Worm (Caenorhabditis elegans) whole organism, L1 larva: ENCODE results near the gene T25B9.3.

Experiments
- C04F5.9 ChIP-seq: sonication (generic microtip); optimal IDR thresholded peaks from 2 replicates; lab custom pipeline; 2016; ENCODE audit warnings: missing genetic modification characterization, missing compliant biosample characterization
- C16A3.4 ChIP-seq: fragments of 150-350 bp; optimal IDR thresholded peaks from 2 replicates; lab custom pipeline; 2014; ENCODE audit warnings: missing biosample characterization, missing genetic modification characterization
- C34B4.2 ChIP-seq: sonication (generic microtip); optimal IDR thresholded peaks from 2 replicates; lab custom pipeline; 2017; ENCODE audit warnings: mild to moderate bottlenecking, missing genetic modification characterization, missing compliant biosample characterization
- F16B12.6 ChIP-seq: fragments of 150-350 bp; optimal IDR thresholded peaks from 2 replicates; lab custom pipeline; 2014; ENCODE audit warnings: missing biosample characterization, missing genetic modification characterization
- Y116A8C.19 ChIP-seq: sonication (generic microtip); optimal IDR thresholded peaks from 2 replicates; lab custom pipeline; 2016; ENCODE audit warnings: missing compliant biosample characterization, missing genetic modification characterization, borderline replicate concordance
- aha-1 ChIP-seq: fragments of 150-350 bp; optimal IDR thresholded peaks from 2 replicates; lab custom pipeline; 2014; ENCODE audit warnings: missing biosample characterization, missing genetic modification characterization
- blmp-1 ChIP-seq: fragments of 150-350 bp; optimal IDR thresholded peaks from 2 replicates; lab custom pipeline; 2014; ENCODE audit warnings: missing biosample characterization, missing genetic modification characterization
- ceh-82 ChIP-seq, 3 experiments: fragments of 150-350 bp in 1 of 3; sonication (generic microtip) in 2 of 3; optimal IDR thresholded peaks; 2 replicates each; lab custom pipeline; 2014 to 2017; ENCODE audit warnings: missing biosample characterization in 3 of 3, missing genetic modification characterization in 3 of 3
- ceh-88 ChIP-seq: fragments of 200-800 bp; sonication (Bioruptor generic); IDR thresholded peaks from 2 replicates; pipeline ENCODE4 v1.3.6; 2022; ENCODE audit warnings: missing genetic modification characterization, missing compliant biosample characterization
- ceh-90 ChIP-seq: sonication (generic microtip); optimal IDR thresholded peaks from 2 replicates; lab custom pipeline; 2016; ENCODE audit warnings: missing genetic modification characterization, missing compliant biosample characterization
- efl-1 ChIP-seq, 4 experiments: fragments of 150-350 bp; optimal IDR thresholded peaks in 3 of 4; peaks in 1 of 4; 1 replicate in 1 of 4; 2 replicates in 3 of 4; lab custom pipeline; 2014; ENCODE audit warnings: missing biosample characterization in 2 of 4, missing genetic modification characterization in 2 of 4, missing genetic modification reagents in 2 of 4
- elt-2 ChIP-seq: sonication (generic microtip); optimal IDR thresholded peaks from 2 replicates; lab custom pipeline; 2016; ENCODE audit warnings: missing genetic modification characterization, mild to moderate bottlenecking, inconsistent platforms, missing compliant biosample characterization, missing genetic modification reagents
- elt-3 ChIP-seq, 6 experiments: fragments of 150-350 bp in 1 of 6; sonication (generic microtip); optimal IDR thresholded peaks; 2 replicates each; lab custom pipeline; 2017 to 2018; ENCODE audit warnings: missing biosample characterization in 6 of 6, missing genetic modification characterization in 6 of 6, inconsistent platforms in 1 of 6
- fkh-8 ChIP-seq: sonication (generic microtip); optimal IDR thresholded peaks from 2 replicates; lab custom pipeline; 2016; ENCODE audit warnings: mild to moderate bottlenecking, missing genetic modification characterization, missing compliant biosample characterization
- hlh-17 ChIP-seq: fragments of 200-800 bp; sonication (Bioruptor generic); optimal IDR thresholded peaks from 2 replicates; lab custom pipeline; 2018; ENCODE audit warnings: missing genetic modification characterization, mild to moderate bottlenecking, missing compliant biosample characterization, moderate library complexity, borderline replicate concordance
- jun-1 ChIP-seq: fragments of 150-350 bp; optimal IDR thresholded peaks from 2 replicates; lab custom pipeline; 2014; ENCODE audit warnings: missing biosample characterization, missing genetic modification reagents, missing genetic modification characterization
- lin-14 ChIP-seq: fragments of 200-800 bp; sonication (Bioruptor generic); optimal IDR thresholded peaks from 2 replicates; lab custom pipeline; 2018; ENCODE audit warnings: mild to moderate bottlenecking, missing genetic modification characterization, moderate library complexity, missing compliant biosample characterization
- lin-15B ChIP-seq: fragments of 150-350 bp; sonication (generic microtip); optimal IDR thresholded peaks from 3 replicates; lab custom pipeline; 2014; ENCODE audit warnings: missing biosample characterization, missing genetic modification characterization
- lin-35 ChIP-seq, 2 experiments: fragments of 150-350 bp; optimal IDR thresholded peaks; 2 replicates each; lab custom pipeline; 2014; ENCODE audit warnings: missing biosample characterization in 2 of 2, missing genetic modification characterization in 2 of 2, missing genetic modification reagents in 2 of 2
- lir-3 ChIP-seq: sonication (generic microtip); optimal IDR thresholded peaks from 2 replicates; lab custom pipeline; 2016; ENCODE audit warnings: mild to moderate bottlenecking, missing genetic modification characterization, moderate library complexity, missing compliant biosample characterization; ENCODE audit not compliant: poor library complexity
- lsy-2 ChIP-seq, 2 experiments: fragments of 150-350 bp; optimal IDR thresholded peaks; 2 replicates each; lab custom pipeline; 2014; ENCODE audit warnings: missing biosample characterization in 2 of 2, missing genetic modification characterization in 2 of 2
- mab-9 ChIP-seq: fragments of 200-800 bp; sonication (Bioruptor generic); IDR thresholded peaks from 2 replicates; pipeline ENCODE4 v1.3.6; 2022; ENCODE audit warnings: missing genetic modification reagents, missing genetic modification characterization, missing compliant biosample characterization
- mdl-1 ChIP-seq, 2 experiments: fragments of 150-350 bp; optimal IDR thresholded peaks; 2 replicates each; lab custom pipeline; 2014 to 2017; ENCODE audit warnings: missing biosample characterization in 2 of 2, missing genetic modification characterization in 2 of 2, inconsistent platforms in 1 of 2
- mef-2 ChIP-seq: fragments of 150-350 bp; optimal IDR thresholded peaks from 2 replicates; lab custom pipeline; 2014; ENCODE audit warnings: missing biosample characterization, missing genetic modification characterization
- nhr-20 ChIP-seq: sonication (generic microtip); optimal IDR thresholded peaks from 2 replicates; lab custom pipeline; 2016; ENCODE audit warnings: mild to moderate bottlenecking, missing genetic modification characterization, missing compliant biosample characterization
- nhr-237 ChIP-seq: fragments of 150-350 bp; optimal IDR thresholded peaks from 2 replicates; lab custom pipeline; 2014; ENCODE audit warnings: missing biosample characterization, missing genetic modification characterization
- nhr-71 ChIP-seq: sonication (generic microtip); optimal IDR thresholded peaks from 2 replicates; lab custom pipeline; 2016; ENCODE audit warnings: mild to moderate bottlenecking, missing genetic modification characterization, moderate library complexity, missing compliant biosample characterization
- nhr-85 ChIP-seq: sonication (generic microtip); peaks from one replicate; lab custom pipeline; 2016; ENCODE audit warnings: missing genetic modification characterization, inconsistent platforms, missing compliant biosample characterization
- nhr-90 ChIP-seq: sonication (generic microtip); optimal IDR thresholded peaks from 2 replicates; lab custom pipeline; 2016; ENCODE audit warnings: mild to moderate bottlenecking, missing genetic modification characterization, missing compliant biosample characterization; ENCODE audit not compliant: poor library complexity
- pag-3 ChIP-seq: sonication (generic microtip); optimal IDR thresholded peaks from 2 replicates; lab custom pipeline; 2017; ENCODE audit warnings: missing genetic modification characterization, mild to moderate bottlenecking, missing compliant biosample characterization, antibody characterized with exemption, borderline replicate concordance; ENCODE audit not compliant: insufficient read depth
- rnt-1 ChIP-seq: sonication (generic microtip); optimal IDR thresholded peaks from 2 replicates; lab custom pipeline; 2016; ENCODE audit warnings: mild to moderate bottlenecking, missing genetic modification characterization, moderate library complexity, missing compliant biosample characterization
- snpc-4 ChIP-seq: fragments of 150-350 bp; optimal IDR thresholded peaks from 2 replicates; lab custom pipeline; 2014; ENCODE audit warnings: missing biosample characterization, missing genetic modification characterization
- snu-23 ChIP-seq: sonication (generic microtip); optimal IDR thresholded peaks from 2 replicates; lab custom pipeline; 2016; ENCODE audit warnings: missing genetic modification characterization, missing compliant biosample characterization
- sptf-1 ChIP-seq: fragments of 150-350 bp; optimal IDR thresholded peaks from 2 replicates; lab custom pipeline; 2014; ENCODE audit warnings: missing biosample characterization, missing genetic modification characterization
- tbx-2 ChIP-seq: sonication (generic microtip); optimal IDR thresholded peaks from 2 replicates; lab custom pipeline; 2016; ENCODE audit warnings: missing genetic modification characterization, missing compliant biosample characterization
- tlp-1 ChIP-seq: fragments of 150-350 bp; optimal IDR thresholded peaks from 2 replicates; lab custom pipeline; 2014; ENCODE audit warnings: missing biosample characterization, missing genetic modification characterization
- unc-30 ChIP-seq: sonication (generic microtip); optimal IDR thresholded peaks from 2 replicates; lab custom pipeline; 2017; ENCODE audit warnings: missing biosample characterization, missing genetic modification characterization
- zip-4 ChIP-seq: fragments of 200-800 bp; sonication (Bioruptor generic); optimal IDR thresholded peaks from 2 replicates; lab custom pipeline; 2018; ENCODE audit warnings: mild to moderate bottlenecking, missing genetic modification characterization, moderate library complexity, missing compliant biosample characterization
- ztf-11 ChIP-seq, 2 experiments: sonication (generic microtip); optimal IDR thresholded peaks; 2 replicates each; lab custom pipeline; 2016 to 2017; ENCODE audit warnings: missing genetic modification characterization in 2 of 2, missing biosample characterization in 1 of 2, missing compliant biosample characterization in 1 of 2

Gene T25B9.3

DNA sequence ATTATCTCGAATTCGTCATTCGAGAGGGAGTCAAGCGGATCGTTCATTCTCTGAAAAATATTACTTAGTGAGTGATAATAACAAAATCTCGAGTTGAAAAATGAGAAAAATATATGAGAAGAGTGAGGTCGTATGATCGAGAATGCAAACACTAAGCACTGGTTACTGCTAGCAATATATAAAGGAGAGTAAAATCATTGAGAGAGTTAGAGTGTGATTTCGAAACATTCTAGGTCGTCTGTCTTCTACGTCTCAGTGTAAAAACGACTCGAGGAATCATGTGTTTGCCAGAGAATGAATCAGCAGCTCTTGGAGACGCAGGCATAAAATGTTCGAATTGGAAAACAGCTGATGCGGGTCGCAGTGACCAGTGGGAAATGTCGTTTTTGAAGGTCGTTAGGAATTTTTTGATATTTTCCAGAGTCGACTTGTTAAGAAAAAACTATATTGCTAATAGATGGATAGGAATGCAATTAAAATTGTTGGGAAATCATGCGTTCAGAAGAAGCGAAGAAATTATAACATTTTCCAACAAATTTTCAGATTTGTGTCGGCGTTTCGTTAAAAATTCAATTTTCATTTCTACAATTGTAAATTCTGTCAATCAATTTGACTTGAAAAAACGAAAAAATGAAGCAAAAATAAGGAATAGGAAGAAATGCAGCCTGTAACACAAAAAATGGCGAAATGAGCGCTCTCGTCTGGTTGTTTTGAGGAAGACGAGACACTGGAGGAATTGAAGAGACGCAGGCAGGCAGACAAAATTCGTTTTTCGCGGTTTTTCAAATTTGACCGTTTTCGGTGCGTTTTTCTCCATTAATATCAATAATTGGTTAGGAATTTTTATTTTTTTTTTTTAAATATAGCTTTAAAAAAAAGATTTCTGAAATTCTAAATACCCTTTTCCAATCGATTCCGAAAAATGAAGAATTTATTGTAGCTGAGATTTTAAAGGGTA lies 47.3 kb upstream of the T25B9.3 start, which contains the start of gene allo-1 (continued):
- TF ChIP-seq blmp-1 (tag; lab: Kevin White, UChicago) (no peak), ceh-90 (tag; lab: Kevin White, UChicago) (no peak)
- TF ChIP-seq, all 84 proteins: peak for 42

DNA sequence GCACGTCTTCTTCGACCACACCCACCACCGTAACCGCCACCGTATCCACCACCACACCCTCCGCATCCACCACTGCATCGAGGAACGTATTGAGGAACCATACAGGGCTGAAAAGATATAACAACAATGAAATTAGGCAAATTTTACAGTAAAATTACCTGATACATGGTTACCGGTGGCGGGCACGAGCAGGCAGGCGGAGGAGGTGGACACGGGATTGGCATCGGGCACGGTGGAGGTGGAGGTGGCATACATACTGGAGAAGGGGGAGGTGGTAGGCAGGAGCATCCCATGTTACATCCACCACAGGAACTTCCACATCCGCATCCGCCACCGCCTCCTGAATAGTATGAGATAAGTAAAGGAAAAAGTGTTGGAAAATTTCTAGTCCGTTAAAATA lies 46.1 kb upstream of the T25B9.3 start:
- TF ChIP-seq F16B12.6, result no peak
- no peak for TF ChIP-seq tlp-1 (tag; lab: Kevin White, UChicago)
- no peak for TF ChIP-seq sptf-1 (tag; lab: Kevin White, UChicago)
- no peak for TF ChIP-seq snpc-4 (tag; lab: Kevin White, UChicago)
- TF ChIP-seq aha-1 (tag; lab: Kevin White, UChicago), result no peak

ce11 chrIV:10699000-10699399 lies 45.6 kb upstream of the T25B9.3 start:
- TF ChIP-seq nhr-237 (tag; lab: Kevin White, UChicago) (no peak), fkh-8 (no peak), hlh-17 (no peak), lin-15B (tag; lab: Kevin White, UChicago) (no peak), ceh-88 (GFP tag; lab: Robert Waterston, UW) (no peak)

DNA sequence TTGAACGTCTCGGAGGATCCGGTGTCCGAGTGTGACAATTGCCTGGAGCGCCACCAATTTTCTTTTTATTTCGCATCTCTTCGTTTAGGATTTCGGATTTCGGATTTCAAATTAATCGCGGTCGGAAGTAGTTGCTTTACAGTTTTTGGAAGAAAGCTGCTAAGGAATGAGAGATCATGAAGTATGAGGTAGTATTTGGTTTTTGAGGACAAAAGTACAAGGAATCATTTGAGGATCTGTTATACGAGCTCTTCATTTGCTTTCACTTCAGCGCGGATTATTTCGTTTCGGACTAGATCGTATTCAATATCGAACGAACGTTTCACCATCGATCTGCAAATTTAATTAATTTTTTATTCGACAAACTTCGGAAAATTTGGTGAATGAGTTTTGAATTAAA lies 44.9 kb upstream of the T25B9.3 start, which contains the start of gene R102.11:
TSS of gene R102.11 (minus strand) at position 101 of the 400 bp plus-strand sequence.
- TF ChIP-seq fkh-8 (no peak), nhr-71 (tag; lab: Kevin White, UChicago) (no peak), C04F5.9 (tag; lab: Kevin White, UChicago) (no peak), C34B4.2 (tag; lab: Kevin White, UChicago) (no peak)

ce11 chrIV:10701866-10702458 lies 42.6 kb upstream of the T25B9.3 start:
- TF ChIP-seq mdl-1 (tag; optimal IDR thresholded peaks at IDR 0.05; lab: Kevin White, UChicago) (no peak), nhr-90 (tag; lab: Kevin White, UChicago) (peak; percentile 21), ceh-90 (tag; lab: Kevin White, UChicago) (no peak), lin-14 (GFP tag; lab: Kevin White, UChicago) (peak; percentile 55), elt-2 (tag; lab: Kevin White, UChicago) (no peak), mab-9 (GFP tag; lab: Robert Waterston, UW) (no peak), ceh-82 (tag; optimal IDR thresholded peaks at IDR 0.05; lab: Kevin White, UChicago) (no peak), ztf-11 (tag; optimal IDR thresholded peaks at IDR 0.05; lab: Kevin White, UChicago) (no peak), nhr-85 (peak; percentile 88), jun-1 (tag; lab: Kevin White, UChicago) (no peak), lin-35 (GFP tag; optimal IDR thresholded peaks at IDR 0.05; lab: Kevin White, UChicago) (peak in 1 of 2 experiments; percentile 53), blmp-1 (tag; lab: Kevin White, UChicago) (peak; percentile 61), nhr-20 (tag; lab: Kevin White, UChicago) (peak; percentile 58), snu-23 (GFP tag; lab: Kevin White, UChicago) (peak; percentile 37), Y116A8C.19 (no peak), rnt-1 (no peak), fkh-8 (no peak), zip-4 (GFP tag; lab: Kevin White, UChicago) (no peak), elt-3 (tag; optimal IDR thresholded peaks at IDR 0.05; lab: Kevin White, UChicago) (peak in 2 of 6 experiments; percentile 45 to 78), C16A3.4 (tag; lab: Kevin White, UChicago) (no peak), pag-3 (tag; lab: Kevin White, UChicago) (no peak), snpc-4 (tag; lab: Kevin White, UChicago) (no peak), nhr-71 (tag; lab: Kevin White, UChicago) (peak; percentile 54), lir-3 (tag; lab: Kevin White, UChicago) (no peak), mef-2 (tag; lab: Kevin White, UChicago) (no peak), efl-1 (optimal IDR thresholded peaks at IDR 0.05; lab: Kevin White, UChicago) (no peak), efl-1 (GFP tag; optimal IDR thresholded peaks at IDR 0.05 in 1 of 2; lab: Kevin White, UChicago) (peak in 1 of 2 experiments; percentile 51), lsy-2 (tag; optimal IDR thresholded peaks at IDR 0.05; lab: Kevin White, UChicago) (peak in 1 of 2 experiments; percentile 67), tbx-2 (tag; lab: Kevin White, UChicago) (peak; percentile 36), unc-30 (tag; lab: Kevin White, UChicago) (no peak), sptf-1 (tag; lab: Kevin White, UChicago) (no peak)
- TF ChIP-seq, all 84 proteins: peak for 12
